Worm (Caenorhabditis elegans) whole organism, L1 larva: ENCODE measurements around the gene mob-4.

Experiments
- ama-1 ChIP-seq: fragments of 150-350 bp; optimal IDR thresholded peaks from 2 replicates; lab custom pipeline; 2014
- elt-3 ChIP-seq, 6 experiments: fragments of 150-350 bp in 1 of 6; sonication (generic microtip); optimal IDR thresholded peaks; 2 replicates each; lab custom pipeline; 2017 to 2018; ENCODE audit warnings: missing biosample characterization in 6 of 6, missing genetic modification characterization in 6 of 6, inconsistent platforms in 1 of 6

ce11 chrIII:8229480-8229879 lies 4.6 kb downstream of the mob-4 start:
- TF ChIP-seq elt-3 (tag; optimal IDR thresholded peaks at IDR 0.05; lab: Kevin White, UChicago) (no peak), ama-1 (lab: Kevin White, UChicago) (no peak)
